Worm (Caenorhabditis elegans) whole organism, L1 larva: Measurements from ENCODE around the gene cyy-1.

Experiments
- ama-1 ChIP-seq: fragments of 150-350 bp; optimal IDR thresholded peaks from 2 replicates; lab custom pipeline; 2014
- ceh-82 ChIP-seq, 3 experiments: fragments of 150-350 bp in 1 of 3; sonication (generic microtip) in 2 of 3; optimal IDR thresholded peaks; 2 replicates each; lab custom pipeline; 2014 to 2017; ENCODE audit warnings: missing biosample characterization in 3 of 3, missing genetic modification characterization in 3 of 3
- efl-1 ChIP-seq, 4 experiments: fragments of 150-350 bp; optimal IDR thresholded peaks in 3 of 4; peaks in 1 of 4; 1 replicate in 1 of 4; 2 replicates in 3 of 4; lab custom pipeline; 2014; ENCODE audit warnings: missing biosample characterization in 2 of 4, missing genetic modification characterization in 2 of 4, missing genetic modification reagents in 2 of 4
- fkh-8 ChIP-seq: sonication (generic microtip); optimal IDR thresholded peaks from 2 replicates; lab custom pipeline; 2016; ENCODE audit warnings: mild to moderate bottlenecking, missing genetic modification characterization, missing compliant biosample characterization
- lir-3 ChIP-seq: sonication (generic microtip); optimal IDR thresholded peaks from 2 replicates; lab custom pipeline; 2016; ENCODE audit warnings: mild to moderate bottlenecking, missing genetic modification characterization, moderate library complexity, missing compliant biosample characterization; ENCODE audit not compliant: poor library complexity
- nhr-11 ChIP-seq: fragments of 150-350 bp; optimal IDR thresholded peaks from 2 replicates; lab custom pipeline; 2014; ENCODE audit warnings: missing biosample characterization, missing genetic modification characterization
- nhr-76 ChIP-seq: sonication (generic microtip); optimal IDR thresholded peaks from 2 replicates; lab custom pipeline; 2017; ENCODE audit warnings: missing biosample characterization, missing genetic modification characterization
- tlp-1 ChIP-seq: fragments of 150-350 bp; optimal IDR thresholded peaks from 2 replicates; lab custom pipeline; 2014; ENCODE audit warnings: missing biosample characterization, missing genetic modification characterization
- unc-62 ChIP-seq: fragments of 150-350 bp; optimal IDR thresholded peaks from 2 replicates; lab custom pipeline; 2014; ENCODE audit warnings: missing biosample characterization, missing genetic modification reagents, missing genetic modification characterization
- ztf-11 ChIP-seq, 2 experiments: sonication (generic microtip); optimal IDR thresholded peaks; 2 replicates each; lab custom pipeline; 2016 to 2017; ENCODE audit warnings: missing genetic modification characterization in 2 of 2, missing biosample characterization in 1 of 2, missing compliant biosample characterization in 1 of 2
- ztf-4 ChIP-seq: fragments of 150-350 bp; optimal IDR thresholded peaks from 2 replicates; lab custom pipeline; 2014; ENCODE audit warnings: missing biosample characterization, missing genetic modification characterization

ce11 chrIII:8417192-8417967 lies 11.7 kb downstream of the cyy-1 start:
- no peak for TF ChIP-seq unc-62 (GFP tag; lab: Kevin White, UChicago)
- peak; percentile 72 to 83 (median 79) for TF ChIP-seq ceh-82 (tag; optimal IDR thresholded peaks at IDR 0.05; lab: Kevin White, UChicago)
- TF ChIP-seq ztf-11 (tag; optimal IDR thresholded peaks at IDR 0.05; lab: Kevin White, UChicago): peak in 1 of 2 experiments; percentile 84
- no peak for TF ChIP-seq ama-1
- peak; percentile 82 for TF ChIP-seq nhr-11
- TF ChIP-seq tlp-1: no peak
- peak; percentile 92 for TF ChIP-seq fkh-8
- peak; percentile 97 for TF ChIP-seq ztf-4 (tag; lab: Kevin White, UChicago)
- TF ChIP-seq nhr-76 (tag; lab: Kevin White, UChicago): peak; percentile 28
- TF ChIP-seq efl-1 (optimal IDR thresholded peaks at IDR 0.05; lab: Kevin White, UChicago): peak; percentile 85 to 87
- peak; percentile 53 to 95 for TF ChIP-seq efl-1 (GFP tag; optimal IDR thresholded peaks at IDR 0.05 in 1 of 2; lab: Kevin White, UChicago)
- TF ChIP-seq lir-3: peak; percentile 75
